Fruit fly (Drosophila melanogaster): ENCODE results near the gene CG46309.

DNA sequence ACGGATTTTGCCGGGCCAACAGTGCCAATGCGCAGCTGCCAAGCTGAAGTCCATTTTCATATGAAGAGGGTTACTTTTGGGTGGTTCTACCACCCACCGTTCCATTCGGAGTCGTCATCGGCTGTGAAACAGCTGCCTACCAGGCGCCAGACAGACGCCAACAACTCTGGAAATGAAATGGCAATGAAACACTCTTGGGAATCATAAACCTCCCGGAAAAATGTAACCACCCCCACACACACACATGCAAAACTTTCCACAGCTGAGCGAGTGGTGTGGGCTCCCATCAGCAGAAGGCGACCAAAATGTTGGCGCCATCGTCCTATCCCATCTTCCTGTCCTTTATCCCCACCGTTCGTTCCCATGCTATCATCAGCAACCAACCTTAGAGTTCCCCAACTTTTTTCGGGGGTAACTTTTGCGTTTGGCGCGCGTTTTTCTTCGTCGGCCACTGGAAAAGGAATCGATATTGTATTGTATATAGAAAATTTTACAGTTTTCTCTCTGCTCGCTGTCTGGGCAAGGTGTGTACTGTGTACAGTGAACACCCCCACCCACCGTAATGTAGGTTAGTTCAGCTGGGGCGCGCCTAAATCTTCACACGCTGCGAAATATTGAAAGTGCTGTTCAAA is 23.7 kb upstream of the CG46309 start:
- TF ChIP-seq bab1 (GFP tag; optimal IDR thresholded peaks at IDR 0.05) (no peak), Crg-1 (GFP tag; optimal IDR thresholded peaks at IDR 0.05) (no peak), pad (GFP tag; optimal IDR thresholded peaks at IDR 0.05) (no peak), ovo (GFP tag; optimal IDR thresholded peaks at IDR 0.05) (no peak), cic (GFP tag; optimal IDR thresholded peaks at IDR 0.05) (no peak)
